Fruit fly (Drosophila melanogaster): ENCODE measurements around the gene SMC1.

Gene SMC1

dm6 chr3R:24058041-24058440 lies at the start of gene SMC1:
SMC1 (plus strand) TSS chr3R:24058287.
- TF ChIP-seq noc (tag; optimal IDR thresholded peaks at IDR 0.05), result no peak

dm6 chr3R:24008887-24009286 lies 49.2 kb upstream of the SMC1 start:
- TF ChIP-seq noc (tag; optimal IDR thresholded peaks at IDR 0.05), result no peak

- TF ChIP-seq noc (tag; optimal IDR thresholded peaks at IDR 0.05), result no peak
Measured at dm6 chr3R:24010637-24011214, 47.4 kb upstream of the SMC1 start.

- TF ChIP-seq noc (tag; optimal IDR thresholded peaks at IDR 0.05), result no peak
Measured at dm6 chr3R:24012038-24012693, 45.9 kb upstream of the SMC1 start.

- TF ChIP-seq noc (tag; optimal IDR thresholded peaks at IDR 0.05), result no peak
Measured at dm6 chr3R:24014600-24014999, 43.5 kb upstream of the SMC1 start.

dm6 chr3R:24015449-24015848 lies 42.6 kb upstream of the SMC1 start:
- no peak for TF ChIP-seq noc (tag; optimal IDR thresholded peaks at IDR 0.05)

- TF ChIP-seq noc (tag; optimal IDR thresholded peaks at IDR 0.05), result peak; percentile 33
Measured at dm6 chr3R:24015939-24016913, 41.9 kb upstream of the SMC1 start.

dm6 chr3R:24017648-24018047 lies 40.4 kb upstream of the SMC1 start:
- TF ChIP-seq noc (tag; optimal IDR thresholded peaks at IDR 0.05), result no peak

dm6 chr3R:24021895-24022294 lies 36.2 kb upstream of the SMC1 start:
- TF ChIP-seq noc (tag; optimal IDR thresholded peaks at IDR 0.05), result no peak

- no peak for TF ChIP-seq noc (tag; optimal IDR thresholded peaks at IDR 0.05)
Measured at dm6 chr3R:24024123-24024522, 34.0 kb upstream of the SMC1 start.

- no peak for TF ChIP-seq noc (tag; optimal IDR thresholded peaks at IDR 0.05)
Measured at dm6 chr3R:24024688-24025087, 33.4 kb upstream of the SMC1 start.

- no peak for TF ChIP-seq noc (tag; optimal IDR thresholded peaks at IDR 0.05)
Measured at dm6 chr3R:24025715-24026467, 32.2 kb upstream of the SMC1 start.

dm6 chr3R:24026503-24026902 lies 31.6 kb upstream of the SMC1 start:
- TF ChIP-seq noc (tag; optimal IDR thresholded peaks at IDR 0.05), result no peak

dm6 chr3R:24027222-24027621 lies 30.9 kb upstream of the SMC1 start:
- no peak for TF ChIP-seq noc (tag; optimal IDR thresholded peaks at IDR 0.05)

- TF ChIP-seq noc (tag; optimal IDR thresholded peaks at IDR 0.05), result peak; percentile 14
Measured at dm6 chr3R:24031019-24031824, 26.9 kb upstream of the SMC1 start.

Measured in whole organism, larva.